Worm (Caenorhabditis elegans) whole organism, young adult: ENCODE data around the gene Y17G9A.4.
"Not testable (repeated sequence)": the region's sequence is repeated elsewhere in the genome, so short reads cannot be mapped to it uniquely, and the experiment has no call there.

ENCODE experiments used
- B0019.2 ChIP-seq: fragments of 200-800 bp; sonication (Bioruptor generic); conservative IDR thresholded peaks from 2 replicates; pipeline ENCODE4 v1.3.6; 2022; ENCODE audit warnings: missing genetic modification reagents, missing genetic modification characterization, missing compliant biosample characterization
- F22D6.2 ChIP-seq: sonication (generic microtip); optimal IDR thresholded peaks from 2 replicates; lab custom pipeline; 2016; ENCODE audit warnings: mild to moderate bottlenecking, missing genetic modification characterization, missing compliant biosample characterization
- K11D2.4 ChIP-seq: fragments of 200-800 bp; sonication (Bioruptor generic); IDR thresholded peaks from 2 replicates; pipeline ENCODE4 v1.3.6; 2022; ENCODE audit warnings: missing genetic modification reagents, missing genetic modification characterization, missing compliant biosample characterization
- Y95B8A.8 ChIP-seq: fragments of 200-800 bp; sonication (Bioruptor generic); IDR thresholded peaks from 2 replicates; pipeline ENCODE4 v1.3.6; 2022; ENCODE audit warnings: missing genetic modification reagents, missing genetic modification characterization, missing compliant biosample characterization
- attf-3 ChIP-seq: fragments of 200-800 bp; sonication (Bioruptor generic); conservative IDR thresholded peaks from 2 replicates; pipeline ENCODE4 v1.3.6; 2022; ENCODE audit warnings: missing genetic modification reagents, missing genetic modification characterization, missing compliant biosample characterization
- bed-1 ChIP-seq: fragments of 200-800 bp; sonication (Bioruptor generic); IDR thresholded peaks from 2 replicates; pipeline ENCODE4 v1.3.6; 2022; ENCODE audit warnings: missing genetic modification reagents, missing genetic modification characterization, missing compliant biosample characterization
- dox-1 ChIP-seq: fragments of 200-800 bp; sonication (Bioruptor generic); IDR thresholded peaks from 2 replicates; pipeline ENCODE4 v1.3.6; 2022; ENCODE audit warnings: missing genetic modification reagents, missing genetic modification characterization, missing compliant biosample characterization
- dpl-1 ChIP-seq: fragments of 150-350 bp; optimal IDR thresholded peaks from 2 replicates; lab custom pipeline; 2014; ENCODE audit warnings: missing biosample characterization, missing genetic modification reagents, missing genetic modification characterization
- lag-1 ChIP-seq: fragments of 200-800 bp; sonication (Bioruptor generic); IDR thresholded peaks from 2 replicates; pipeline ENCODE4 v1.3.6; 2022; ENCODE audit warnings: missing genetic modification reagents, missing genetic modification characterization, missing compliant biosample characterization
- lin-54 ChIP-seq: fragments of 200-800 bp; sonication (Bioruptor generic); optimal IDR thresholded peaks from 2 replicates; lab custom pipeline; 2018; ENCODE audit warnings: mild to moderate bottlenecking, missing genetic modification characterization, missing compliant biosample characterization
- mxl-1 ChIP-seq: sonication (generic microtip); optimal IDR thresholded peaks from 2 replicates; lab custom pipeline; 2016; ENCODE audit warnings: missing genetic modification characterization, missing compliant biosample characterization
- tlf-1 ChIP-seq: fragments of 200-800 bp; sonication (Bioruptor generic); optimal IDR thresholded peaks from 2 replicates; lab custom pipeline; 2018; ENCODE audit warnings: mild to moderate bottlenecking, missing genetic modification characterization, missing compliant biosample characterization
- unc-62 ChIP-seq: fragments of 150-350 bp; optimal IDR thresholded peaks from 2 replicates; lab custom pipeline; 2014; ENCODE audit warnings: missing biosample characterization, missing genetic modification reagents, missing genetic modification characterization

DNA sequence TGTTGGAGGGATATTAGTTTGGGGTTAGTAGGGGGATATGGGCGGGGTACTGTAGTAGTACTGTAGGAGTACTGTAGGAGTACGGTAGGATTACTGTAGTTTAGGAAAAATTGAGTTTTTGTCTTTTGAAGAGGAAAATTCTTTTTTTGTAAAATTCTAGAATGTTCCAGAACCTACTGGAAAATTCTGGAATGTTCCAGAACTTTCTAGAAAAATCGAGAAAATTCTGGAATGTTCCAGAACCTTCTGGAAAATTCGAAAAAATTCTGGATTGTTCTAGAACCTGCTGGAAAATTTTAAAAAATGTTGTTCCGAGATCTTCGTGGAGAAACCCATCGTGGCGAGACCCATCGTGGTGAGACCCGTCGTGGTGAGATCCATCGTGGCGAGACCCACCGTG is 36.4 kb upstream of the Y17G9A.4 start:
- TF ChIP-seq attf-3; dpl-1 (GFP tag; lab: Kevin White, UChicago); Y95B8A.8 (GFP tag; lab: Robert Waterston, UW); bed-1; F22D6.2 (tag; lab: Kevin White, UChicago); lag-1 (GFP tag; lab: Robert Waterston, UW); unc-62 (GFP tag; lab: Kevin White, UChicago); lin-54 (GFP tag; lab: Kevin White, UChicago); B0019.2 (GFP tag; lab: Robert Waterston, UW); mxl-1 (tag; lab: Kevin White, UChicago); dox-1 (GFP tag; lab: Robert Waterston, UW); tlf-1; K11D2.4 (GFP tag; lab: Robert Waterston, UW): not testable (repeated sequence)
